Fruit fly (Drosophila melanogaster): Measurements from ENCODE around the gene SWIP.
A peak's percentile ranks its signal among the peaks of the same experiment; 100 is the strongest.

SWIP gene

DNA sequence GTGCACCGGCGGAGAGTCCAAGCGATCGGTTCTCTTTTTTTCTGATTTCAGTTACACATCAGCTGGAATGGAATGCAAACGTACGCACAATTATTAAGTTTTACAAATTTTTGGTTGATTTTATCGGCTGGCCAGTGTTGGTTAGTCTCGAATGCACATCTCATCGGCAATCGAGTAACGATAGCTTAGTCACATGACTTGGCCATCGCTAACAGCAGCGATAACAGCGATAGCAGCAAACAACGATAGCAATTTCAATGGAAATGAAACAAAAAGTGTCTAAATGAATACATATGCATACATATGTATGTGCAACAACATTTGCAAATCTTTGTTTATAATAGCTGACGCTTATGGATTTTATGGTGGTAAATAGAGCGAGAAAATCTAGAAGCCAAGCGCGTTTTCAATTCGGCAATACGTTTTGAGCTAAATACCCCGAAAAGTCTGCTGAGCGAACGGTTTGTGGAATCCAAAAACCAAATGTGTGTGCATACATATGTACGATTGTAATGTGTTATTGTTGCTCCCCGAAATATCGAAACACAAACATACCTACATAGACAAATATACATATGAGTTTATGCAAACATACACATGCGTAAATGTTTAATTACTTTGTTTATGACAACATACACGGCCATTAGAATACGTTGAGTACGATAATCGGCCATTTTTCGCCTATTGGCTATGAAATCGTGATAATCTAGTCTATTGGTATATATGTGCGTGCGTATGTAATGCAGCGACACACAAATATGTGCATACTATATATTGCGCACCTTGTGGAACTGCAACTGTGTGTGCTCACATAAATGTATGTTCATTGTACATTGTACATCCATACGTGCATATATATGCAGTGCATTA is 16.9 kb upstream of the SWIP start, which contains the start of gene CG3632 (continued):
- TF ChIP-seq exex (tag; optimal IDR thresholded peaks at IDR 0.05) = no peak
- TF ChIP-seq hbn (GFP tag; IDR thresholded peaks at IDR 0.05; ENCODE audit: partially characterized antibody) = peak; percentile 65
- peak; percentile 86 for TF ChIP-seq CG9932 (GFP tag; IDR thresholded peaks at IDR 0.05)
- TF ChIP-seq tup (GFP tag; optimal IDR thresholded peaks at IDR 0.05) = no peak
- TF ChIP-seq CG2678 (tag; optimal IDR thresholded peaks at IDR 0.05) = no peak
- TF ChIP-seq CG11247 (GFP tag; IDR thresholded peaks at IDR 0.05) = peak; percentile 51; the same call in 1 of the 2 replicates
- TF ChIP-seq CG10959 (GFP tag; IDR thresholded peaks at IDR 0.05) = no peak
- no peak for TF ChIP-seq Ssrp (tag; optimal IDR thresholded peaks at IDR 0.05)
- peak; percentile 92 for TF ChIP-seq CG3838 (GFP tag; optimal IDR thresholded peaks at IDR 0.05)
- TF ChIP-seq abd-A (tag; optimal IDR thresholded peaks at IDR 0.05) = no peak
- no peak for TF ChIP-seq chm (GFP tag; IDR thresholded peaks at IDR 0.05)
- TF ChIP-seq YL-1 (GFP tag; optimal IDR thresholded peaks at IDR 0.05) = peak; percentile 85
- no peak for TF ChIP-seq CG11504 (tag; optimal IDR thresholded peaks at IDR 0.05)
- peak; percentile 88 for TF ChIP-seq Dref (GFP tag; IDR thresholded peaks at IDR 0.05)
- no peak for TF ChIP-seq z (GFP tag; IDR thresholded peaks at IDR 0.05)
- no peak for TF ChIP-seq Mes4 (GFP tag; optimal IDR thresholded peaks at IDR 0.05)
- TF ChIP-seq CG17612 (GFP tag; IDR thresholded peaks at IDR 0.05) = no peak
- TF ChIP-seq CG3847 (GFP tag; IDR thresholded peaks at IDR 0.05) = peak; percentile 67
- TF ChIP-seq CG4820 (GFP tag; optimal IDR thresholded peaks at IDR 0.05) = no peak
- peak; percentile 83 for TF ChIP-seq MBD-R2 (GFP tag; IDR thresholded peaks at IDR 0.05)
- TF ChIP-seq CG2120 (GFP tag; optimal IDR thresholded peaks at IDR 0.05) = peak; percentile 73
- no peak for TF ChIP-seq unpg (GFP tag; optimal IDR thresholded peaks at IDR 0.05)
- TF ChIP-seq CG13624 (GFP tag; optimal IDR thresholded peaks at IDR 0.05) = peak; percentile 56
- peak; percentile 92 for TF ChIP-seq Bgb (GFP tag; IDR thresholded peaks at IDR 0.05; ENCODE audit: partially characterized antibody)
- peak; percentile 51 for TF ChIP-seq CG7987 (GFP tag; optimal IDR thresholded peaks at IDR 0.05)
- TF ChIP-seq Dll (GFP tag; IDR thresholded peaks at IDR 0.05; ENCODE audit: partially characterized antibody) = peak; percentile 65; the same call in 3 of the 4 replicates
- TF ChIP-seq CG16815 (GFP tag; optimal IDR thresholded peaks at IDR 0.05) = no peak
- peak; percentile 56 for TF ChIP-seq HmgZ (tag; optimal IDR thresholded peaks at IDR 0.05)
- TF ChIP-seq twi (tag; optimal IDR thresholded peaks at IDR 0.05) = no peak
- peak; percentile 31 for TF ChIP-seq ems (GFP tag; optimal IDR thresholded peaks at IDR 0.05)
- TF ChIP-seq CG12659 (GFP tag; optimal IDR thresholded peaks at IDR 0.05) = peak; percentile 78
- TF ChIP-seq dan (GFP tag; IDR thresholded peaks at IDR 0.05) = no peak
- no peak for TF ChIP-seq disco-r (GFP tag; optimal IDR thresholded peaks at IDR 0.05)
- no peak for TF ChIP-seq CG15269 (tag; optimal IDR thresholded peaks at IDR 0.05)
- no peak for TF ChIP-seq fru (optimal IDR thresholded peaks at IDR 0.05)
- no peak for TF ChIP-seq jigr1 (GFP tag; IDR thresholded peaks at IDR 0.05)
- peak; percentile 58 for TF ChIP-seq CG7928 (GFP tag; optimal IDR thresholded peaks at IDR 0.05)
- no peak for TF ChIP-seq fd64A (GFP tag; optimal IDR thresholded peaks at IDR 0.05)
- TF ChIP-seq CG12155 (GFP tag; optimal IDR thresholded peaks at IDR 0.05) = peak; percentile 53
- TF ChIP-seq ranshi (GFP tag; IDR thresholded peaks at IDR 0.05) = peak; percentile 53; the same call in 1 of the 2 replicates
- no peak for TF ChIP-seq toy (GFP tag; IDR thresholded peaks at IDR 0.05)
- TF ChIP-seq mam (GFP tag; optimal IDR thresholded peaks at IDR 0.05) = peak; percentile 62
- no peak for TF ChIP-seq org-1 (GFP tag; optimal IDR thresholded peaks at IDR 0.05)
- TF ChIP-seq CG2875 (GFP tag; optimal IDR thresholded peaks at IDR 0.05) = no peak
- TF ChIP-seq CG15479 (GFP tag; optimal IDR thresholded peaks at IDR 0.05) = peak; percentile 27
- TF ChIP-seq CG13894 (tag; optimal IDR thresholded peaks at IDR 0.05) = no peak
- peak; percentile 67 for TF ChIP-seq CG17912 (GFP tag; optimal IDR thresholded peaks at IDR 0.05)
- TF ChIP-seq chn (GFP tag; optimal IDR thresholded peaks at IDR 0.05) = peak; percentile 60
- TF ChIP-seq chif (GFP tag; optimal IDR thresholded peaks at IDR 0.05) = peak in 1 of 2 experiments; percentile 26
- TF ChIP-seq ara (GFP tag; IDR thresholded peaks at IDR 0.05) = no peak
